Fruit fly (Drosophila melanogaster): ENCODE data around the gene Tsp3A.
A peak's percentile ranks its signal among the peaks of the same experiment; 100 is the strongest.

Tsp3A gene

DNA sequence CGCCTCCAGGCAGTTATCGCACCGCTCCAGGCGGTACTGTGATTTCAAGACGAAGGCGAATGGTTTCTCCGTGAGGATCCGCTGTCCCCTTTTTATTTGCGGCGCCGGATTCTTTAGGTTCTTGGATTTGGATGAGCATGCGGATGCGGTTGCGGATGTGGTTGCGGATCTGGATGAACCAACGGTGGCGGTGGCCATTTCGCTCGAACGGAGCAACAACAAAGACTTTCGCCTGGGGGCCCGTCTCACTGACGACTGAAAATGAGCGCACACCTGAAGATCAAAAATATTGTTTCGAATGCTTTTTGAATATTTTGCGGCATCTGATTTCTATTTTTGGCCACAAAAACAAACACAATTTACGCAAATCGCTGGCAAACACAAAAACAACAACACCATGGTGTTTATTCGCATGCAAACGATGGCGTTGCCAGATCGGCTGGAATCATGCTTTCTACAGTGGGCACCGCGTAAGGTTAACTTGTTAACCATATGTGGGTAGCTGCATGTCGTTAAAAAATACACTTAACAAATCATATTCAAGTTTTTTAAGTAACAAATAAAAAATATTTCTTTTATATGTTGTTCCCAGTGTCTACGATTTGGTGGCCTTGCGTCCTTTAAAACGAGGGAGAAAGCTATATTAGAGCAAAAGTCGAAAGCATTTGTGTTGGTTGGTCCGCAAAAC is 10.9 kb downstream of the Tsp3A start, which contains the start of gene Smyd3 (continued):
- TF ChIP-seq dysf (GFP tag; IDR thresholded peaks at IDR 0.05), result peak; percentile 84
- peak; percentile 82 for TF ChIP-seq Awh (GFP tag; IDR thresholded peaks at IDR 0.05)
- TF ChIP-seq Asciz (GFP tag; optimal IDR thresholded peaks at IDR 0.05), result no peak
- peak; percentile 77 for TF ChIP-seq CG4854 (GFP tag; optimal IDR thresholded peaks at IDR 0.05)
- no peak for TF ChIP-seq ato (GFP tag; IDR thresholded peaks at IDR 0.05; ENCODE audit: partially characterized antibody)
- TF ChIP-seq CG2199 (GFP tag; IDR thresholded peaks at IDR 0.05), result no peak
- peak; percentile 53 for TF ChIP-seq Nf-YC (tag; optimal IDR thresholded peaks at IDR 0.05)
- TF ChIP-seq Oli (tag; optimal IDR thresholded peaks at IDR 0.05), result peak; percentile 69
- TF ChIP-seq kah (GFP tag; optimal IDR thresholded peaks at IDR 0.05), result peak; percentile 23
- TF ChIP-seq gro (GFP tag; optimal IDR thresholded peaks at IDR 0.05), result peak; percentile 89
- TF ChIP-seq lab (GFP tag; optimal IDR thresholded peaks at IDR 0.05), result no peak
- TF ChIP-seq CG18599 (GFP tag; optimal IDR thresholded peaks at IDR 0.05), result peak; percentile 84
- peak; percentile 58 for TF ChIP-seq CrebB (tag; optimal IDR thresholded peaks at IDR 0.05)
- peak; percentile 21 for TF ChIP-seq CG3065 (GFP tag; optimal IDR thresholded peaks at IDR 0.05)
- TF ChIP-seq CG15269 (tag; optimal IDR thresholded peaks at IDR 0.05), result peak; percentile 79
- peak; percentile 54 for TF ChIP-seq sug (tag; optimal IDR thresholded peaks at IDR 0.05)
- no peak for TF ChIP-seq pan (optimal IDR thresholded peaks at IDR 0.05)
- TF ChIP-seq pan (GFP tag; optimal IDR thresholded peaks at IDR 0.05 in 1 of 2, IDR thresholded peaks at IDR 0.05 in 1 of 2), result peak in 1 of 2 experiments; percentile 89
- TF ChIP-seq CG10979 (tag; optimal IDR thresholded peaks at IDR 0.05), result peak; percentile 65
- TF ChIP-seq unpg (GFP tag; optimal IDR thresholded peaks at IDR 0.05), result peak; percentile 80
- TF ChIP-seq knrl (GFP tag; IDR thresholded peaks at IDR 0.05; ENCODE audit: partially characterized antibody), result no peak
- TF ChIP-seq CG17328 (GFP tag; IDR thresholded peaks at IDR 0.05), result peak; percentile 80
- TF ChIP-seq CG4730 (GFP tag; IDR thresholded peaks at IDR 0.05), result peak; percentile 78
- no peak for TF ChIP-seq CG6254 (GFP tag; optimal IDR thresholded peaks at IDR 0.05)
- peak; percentile 53 for TF ChIP-seq nom (GFP tag; optimal IDR thresholded peaks at IDR 0.05)
- peak; percentile 84 for TF ChIP-seq sob (GFP tag; IDR thresholded peaks at IDR 0.05)
- peak; percentile 72 for TF ChIP-seq CG6813 (GFP tag; optimal IDR thresholded peaks at IDR 0.05)
- no peak for TF ChIP-seq eve (GFP tag; optimal IDR thresholded peaks at IDR 0.05)
- TF ChIP-seq CG17802 (tag; optimal IDR thresholded peaks at IDR 0.05), result peak; percentile 18
- TF ChIP-seq CG10462 (GFP tag; optimal IDR thresholded peaks at IDR 0.05), result peak; percentile 59
- no peak for TF ChIP-seq dan (GFP tag; IDR thresholded peaks at IDR 0.05)
- peak; percentile 48 for TF ChIP-seq CG6765 (GFP tag; optimal IDR thresholded peaks at IDR 0.05)
- peak; percentile 69 for TF ChIP-seq CG8924 (tag; optimal IDR thresholded peaks at IDR 0.05)
- peak; percentile 58 for TF ChIP-seq CG18764 (GFP tag; optimal IDR thresholded peaks at IDR 0.05)
- TF ChIP-seq cad (GFP tag; optimal IDR thresholded peaks at IDR 0.05), result no peak
- no peak for TF ChIP-seq CG12236 (GFP tag; optimal IDR thresholded peaks at IDR 0.05)
- peak; percentile 61 for TF ChIP-seq CG5245 (GFP tag; optimal IDR thresholded peaks at IDR 0.05)
- peak; percentile 61 for TF ChIP-seq CG8290 (GFP tag; optimal IDR thresholded peaks at IDR 0.05)
- TF ChIP-seq CG8290 (tag; optimal IDR thresholded peaks at IDR 0.05), result no peak
- TF ChIP-seq Hr39 (optimal IDR thresholded peaks at IDR 0.05), result no peak
- peak; percentile 70 for TF ChIP-seq CG12659 (GFP tag; optimal IDR thresholded peaks at IDR 0.05)
- TF ChIP-seq CG15073 (GFP tag; optimal IDR thresholded peaks at IDR 0.05), result no peak
- peak; percentile 80 for TF ChIP-seq lbe (GFP tag; optimal IDR thresholded peaks at IDR 0.05)
- TF ChIP-seq CG15696 (tag; optimal IDR thresholded peaks at IDR 0.05), result peak; percentile 38
- TF ChIP-seq Ssrp (tag; optimal IDR thresholded peaks at IDR 0.05), result peak; percentile 60
- TF ChIP-seq sima (GFP tag; optimal IDR thresholded peaks at IDR 0.05), result no peak
- TF ChIP-seq toy (GFP tag; IDR thresholded peaks at IDR 0.05), result no peak
- peak; percentile 88 for TF ChIP-seq vvl (GFP tag; IDR thresholded peaks at IDR 0.05)
- peak in 1 of 3 experiments; percentile 50 for TF ChIP-seq lola (GFP tag; optimal IDR thresholded peaks at IDR 0.05)
- TF ChIP-seq CG12071 (GFP tag; optimal IDR thresholded peaks at IDR 0.05), result peak; percentile 53
